Fruit fly (Drosophila melanogaster) whole organism, adult: ENCODE data around the gene sgg.

Source experiments
- CG33017 ChIP-seq: fragments of 200-800 bp; sonication (Bioruptor generic); optimal IDR thresholded peaks from 2 replicates; lab custom pipeline; 2018; ENCODE audit warnings: missing biosample characterization, mild to moderate bottlenecking, missing genetic modification characterization, moderate library complexity
- Clk ChIP-seq: fragments of 200-800 bp; sonication (Bioruptor generic); optimal IDR thresholded peaks from 2 replicates; lab custom pipeline; 2017; ENCODE audit warnings: missing biosample characterization, missing genetic modification characterization

DNA sequence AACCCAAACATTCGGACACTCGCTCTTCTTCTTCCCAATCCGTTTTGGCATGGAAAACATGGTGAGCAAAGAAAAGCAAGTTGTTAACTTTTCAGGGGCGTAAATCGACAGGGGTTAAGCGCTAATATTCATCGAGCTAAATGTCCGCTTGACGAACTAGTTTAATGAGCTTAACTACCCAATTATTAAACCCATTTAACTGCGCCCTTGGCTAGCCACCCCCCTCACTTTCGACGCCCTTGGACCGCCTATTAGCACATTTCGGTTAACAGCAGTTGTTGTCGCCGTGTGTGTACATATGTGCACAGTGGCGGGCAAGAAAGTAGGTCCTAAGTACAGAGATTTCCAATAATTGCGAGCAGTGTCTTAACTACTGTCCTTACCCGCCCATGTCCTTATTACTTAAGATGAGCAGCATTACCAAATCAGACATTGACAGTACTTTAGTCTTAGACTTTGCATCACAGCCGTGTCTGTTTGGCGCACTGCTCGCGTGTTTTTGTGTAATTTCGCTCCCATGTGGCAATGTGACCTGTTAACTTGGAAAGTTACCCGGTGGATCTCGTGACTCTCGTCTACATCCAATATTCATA is 44.2 kb upstream of the sgg start:
- TF ChIP-seq CG33017 (tag; lab: Kevin White, UChicago) = peak; percentile 88
- peak; percentile 50 for TF ChIP-seq Clk (GFP tag; lab: Kevin White, UChicago)
